Worm (Caenorhabditis elegans) whole organism, early embryonic: Measurements from ENCODE around the gene snfc-5.
A peak's percentile ranks its signal among the peaks of the same experiment; 100 is the strongest.

Source experiments
- B0310.2 ChIP-seq: sonication (generic microtip); optimal IDR thresholded peaks from 2 replicates; lab custom pipeline; 2016; ENCODE audit warnings: mild to moderate bottlenecking, missing genetic modification characterization, missing compliant biosample characterization
- F13C5.2 ChIP-seq: sonication (generic microtip); optimal IDR thresholded peaks from 2 replicates; lab custom pipeline; 2017; ENCODE audit warnings: mild to moderate bottlenecking, missing genetic modification characterization, inconsistent platforms, missing compliant biosample characterization
- aly-1 ChIP-seq: sonication (generic microtip); optimal IDR thresholded peaks from 2 replicates; lab custom pipeline; 2016; ENCODE audit warnings: missing genetic modification characterization, missing compliant biosample characterization
- ama-1 ChIP-seq: fragments of 150-350 bp; optimal IDR thresholded peaks from 2 replicates; lab custom pipeline; 2014
- ceh-13 ChIP-seq: fragments of 200-800 bp; sonication (Bioruptor generic); optimal IDR thresholded peaks from 2 replicates; lab custom pipeline; 2018; ENCODE audit warnings: mild to moderate bottlenecking, missing genetic modification characterization, missing compliant biosample characterization
- ceh-36 ChIP-seq: sonication (generic microtip); optimal IDR thresholded peaks from 2 replicates; lab custom pipeline; 2016; ENCODE audit warnings: missing genetic modification characterization, inconsistent platforms, missing compliant biosample characterization
- ets-7 ChIP-seq: sonication (generic microtip); optimal IDR thresholded peaks from 2 replicates; lab custom pipeline; 2016; ENCODE audit warnings: missing genotype, missing genetic modification characterization, missing compliant biosample characterization
- flt-1 ChIP-seq: fragments of 200-800 bp; sonication (Bioruptor generic); IDR thresholded peaks from 2 replicates; pipeline ENCODE4 v1.3.6; 2022; ENCODE audit warnings: missing genetic modification characterization, missing compliant biosample characterization
- hmbx-1 ChIP-seq: sonication (generic microtip); optimal IDR thresholded peaks from 2 replicates; lab custom pipeline; 2016; ENCODE audit warnings: mild to moderate bottlenecking, missing genetic modification characterization, missing compliant biosample characterization
- hmg-4 ChIP-seq: fragments of 200-800 bp; sonication (Bioruptor generic); optimal IDR thresholded peaks from 2 replicates; lab custom pipeline; 2018; ENCODE audit warnings: mild to moderate bottlenecking, missing genetic modification characterization, missing compliant biosample characterization
- hnd-1 ChIP-seq: sonication (generic microtip); optimal IDR thresholded peaks from 2 replicates; lab custom pipeline; 2016; ENCODE audit warnings: missing genetic modification characterization, missing compliant biosample characterization
- pes-1 ChIP-seq: fragments of 200-800 bp; sonication (Bioruptor generic); IDR thresholded peaks from 2 replicates; pipeline ENCODE4 v1.3.6; 2022; ENCODE audit warnings: missing genetic modification reagents, missing genetic modification characterization, missing compliant biosample characterization
- scrt-1 ChIP-seq: fragments of 200-800 bp; sonication (Bioruptor generic); IDR thresholded peaks from 2 replicates; pipeline ENCODE4 v1.3.6; 2022; ENCODE audit warnings: missing genetic modification characterization, missing compliant biosample characterization
- sea-1 ChIP-seq: fragments of 200-800 bp; sonication (Bioruptor generic); conservative IDR thresholded peaks from 2 replicates; pipeline ENCODE4 v1.3.6; 2022; ENCODE audit warnings: missing genetic modification characterization, missing compliant biosample characterization
- tbx-11 ChIP-seq: fragments of 200-800 bp; sonication (Bioruptor generic); IDR thresholded peaks from 2 replicates; pipeline ENCODE4 v1.3.6; 2022; ENCODE audit warnings: missing genetic modification characterization, missing compliant biosample characterization
- tbx-37 ChIP-seq: fragments of 200-800 bp; sonication (Bioruptor generic); conservative IDR thresholded peaks from 2 replicates; pipeline ENCODE4 v1.3.6; 2022; ENCODE audit warnings: missing genetic modification reagents, missing genetic modification characterization, missing compliant biosample characterization
- tra-4 ChIP-seq: sonication (generic microtip); optimal IDR thresholded peaks from 2 replicates; lab custom pipeline; 2017; ENCODE audit warnings: missing genetic modification characterization, missing compliant biosample characterization

snfc-5 gene

DNA sequence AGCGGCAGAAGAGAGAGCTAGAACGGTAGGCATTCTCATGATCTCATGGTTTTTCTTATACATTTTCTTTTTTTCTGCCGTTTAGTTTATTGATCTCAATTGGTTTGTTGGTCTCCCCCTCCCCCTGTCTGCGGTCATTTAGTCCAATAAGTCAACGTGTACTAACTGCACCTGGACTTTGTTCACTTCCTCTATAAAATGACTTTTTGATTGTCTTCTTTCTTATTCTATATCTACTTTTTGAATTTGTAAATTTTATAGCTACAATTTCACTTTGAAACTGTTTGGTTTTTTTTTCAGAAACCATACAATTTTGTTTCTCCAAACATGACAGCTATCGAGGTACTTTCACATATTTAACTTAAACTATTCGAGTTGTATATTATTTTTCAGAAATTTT, 36.9 kb upstream of the snfc-5 start, which contains the start of gene ckb-2:
ckb-2 (plus strand) TSS at position 301 of the 400 bp plus-strand sequence.
- TF ChIP-seq hmbx-1 (tag; lab: Kevin White, UChicago) = no peak
- no peak for TF ChIP-seq scrt-1 (GFP tag; lab: Robert Waterston, UW)
- TF ChIP-seq aly-1 (tag; lab: Kevin White, UChicago) = no peak
- no peak for TF ChIP-seq flt-1
- TF ChIP-seq tra-4 (tag; lab: Kevin White, UChicago) = no peak
- TF ChIP-seq ets-7 = no peak
- no peak for TF ChIP-seq tbx-37
- TF ChIP-seq hnd-1 (tag; lab: Kevin White, UChicago) = no peak
- no peak for TF ChIP-seq ceh-13 (GFP tag; lab: Kevin White, UChicago)

DNA sequence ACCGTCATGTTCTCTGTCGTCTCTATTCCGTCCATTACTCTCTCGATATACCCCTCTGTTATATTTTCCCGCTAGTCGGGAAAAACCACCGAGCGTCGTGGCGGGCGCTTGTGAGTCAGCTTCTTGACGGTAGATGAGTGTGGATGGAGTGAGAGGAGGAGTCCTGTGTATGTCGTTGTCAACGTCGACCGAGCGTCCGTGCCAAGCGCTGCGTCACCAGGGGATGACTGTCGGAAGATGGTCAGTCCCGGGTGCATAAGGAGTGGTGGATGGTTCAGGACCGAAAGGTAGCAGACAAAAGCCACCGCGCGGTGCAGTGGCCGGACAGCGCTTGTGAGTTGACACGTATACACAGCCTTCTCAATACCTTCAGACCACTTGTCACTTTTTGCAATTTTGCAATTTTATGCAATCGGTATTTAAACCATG, 35.2 kb upstream of the snfc-5 start:
- TF ChIP-seq tbx-11 (GFP tag; lab: Robert Waterston, UW) = peak; percentile 77
- peak; percentile 23 for TF ChIP-seq ceh-36 (tag; lab: Kevin White, UChicago)
- peak; percentile 89 for TF ChIP-seq pes-1 (GFP tag; lab: Robert Waterston, UW)
- TF ChIP-seq B0310.2 (tag; lab: Kevin White, UChicago) = peak; percentile 1
- TF ChIP-seq ceh-13 (GFP tag; lab: Kevin White, UChicago) = peak; percentile 22
- peak; percentile 75; the same call in 1 of the 2 replicates for TF ChIP-seq sea-1 (GFP tag; lab: Robert Waterston, UW)
- TF ChIP-seq flt-1 = peak; percentile 85
- TF ChIP-seq hmg-4 (GFP tag; lab: Kevin White, UChicago) = peak; percentile 75
- peak; percentile 84 for TF ChIP-seq F13C5.2
- TF ChIP-seq tbx-37 = peak; percentile 82
- peak; percentile 40 for TF ChIP-seq ets-7
- TF ChIP-seq hmbx-1 (tag; lab: Kevin White, UChicago) = peak; percentile 40
- peak; percentile 87 for TF ChIP-seq aly-1 (tag; lab: Kevin White, UChicago)
- TF ChIP-seq scrt-1 (GFP tag; lab: Robert Waterston, UW) = peak; percentile 86

DNA sequence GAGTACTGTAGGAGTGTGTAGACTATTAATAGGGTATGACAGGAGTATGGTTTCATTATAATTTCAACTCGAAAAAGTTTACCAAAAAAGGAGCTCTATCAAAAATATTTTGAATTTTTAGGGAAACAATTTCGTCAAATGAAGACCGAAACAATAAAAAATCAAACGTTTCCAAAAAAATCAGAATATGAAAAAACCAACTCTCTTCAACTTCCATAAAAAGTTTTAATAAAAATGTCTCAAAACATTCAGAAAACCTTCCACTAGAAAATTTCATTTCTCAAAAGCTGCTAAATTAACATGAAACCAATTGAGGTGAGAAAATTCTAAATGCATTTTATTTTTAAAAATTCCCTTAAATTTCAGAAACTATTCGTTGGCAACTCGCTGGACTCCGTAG, 34.0 kb upstream of the snfc-5 start, which contains the start of gene ckb-3:
ckb-3 (plus strand) TSS at position 301 of the 400 bp plus-strand sequence.
- TF ChIP-seq flt-1 = no peak
- TF ChIP-seq hmbx-1 (tag; lab: Kevin White, UChicago) = no peak
- TF ChIP-seq tbx-11 (GFP tag; lab: Robert Waterston, UW) = no peak
- no peak for TF ChIP-seq ets-7
- no peak for TF ChIP-seq scrt-1 (GFP tag; lab: Robert Waterston, UW)
- TF ChIP-seq ama-1 (lab: Kevin White, UChicago) = no peak
- TF ChIP-seq tra-4 (tag; lab: Kevin White, UChicago) = no peak
- TF ChIP-seq B0310.2 (tag; lab: Kevin White, UChicago) = no peak
- no peak for TF ChIP-seq F13C5.2
- no peak for TF ChIP-seq ceh-36 (tag; lab: Kevin White, UChicago)

DNA sequence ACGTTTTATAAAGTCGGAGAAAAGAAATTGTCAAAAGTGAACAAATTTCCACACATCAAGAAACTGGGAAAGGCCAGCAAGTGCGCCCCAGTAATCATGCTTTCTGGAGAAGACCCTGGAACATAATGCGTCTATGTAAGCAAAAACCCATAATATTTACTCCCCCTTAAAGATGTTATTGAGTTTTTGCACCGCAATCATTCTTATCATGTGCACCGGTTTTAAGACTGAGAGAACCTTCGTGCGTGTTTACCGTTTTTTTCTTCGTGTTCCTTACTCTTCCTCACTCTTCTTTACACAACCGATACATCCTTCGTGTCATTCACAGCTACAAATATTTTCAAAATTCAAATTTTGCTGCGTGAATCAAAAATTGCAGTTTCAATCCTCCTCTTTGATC, 31.7 kb upstream of the snfc-5 start:
- no peak for TF ChIP-seq ceh-13 (GFP tag; lab: Kevin White, UChicago)
- TF ChIP-seq pes-1 (GFP tag; lab: Robert Waterston, UW) = no peak
- TF ChIP-seq B0310.2 (tag; lab: Kevin White, UChicago) = no peak
- TF ChIP-seq F13C5.2 = no peak
- TF ChIP-seq ama-1 (lab: Kevin White, UChicago) = no peak
- TF ChIP-seq tra-4 (tag; lab: Kevin White, UChicago) = no peak
- TF ChIP-seq sea-1 (GFP tag; lab: Robert Waterston, UW) = no peak
- TF ChIP-seq tbx-11 (GFP tag; lab: Robert Waterston, UW) = no peak
- TF ChIP-seq ets-7 = no peak
- TF ChIP-seq hnd-1 (tag; lab: Kevin White, UChicago) = no peak
- TF ChIP-seq hmbx-1 (tag; lab: Kevin White, UChicago) = no peak
- TF ChIP-seq hmg-4 (GFP tag; lab: Kevin White, UChicago) = no peak
- no peak for TF ChIP-seq scrt-1 (GFP tag; lab: Robert Waterston, UW)

DNA sequence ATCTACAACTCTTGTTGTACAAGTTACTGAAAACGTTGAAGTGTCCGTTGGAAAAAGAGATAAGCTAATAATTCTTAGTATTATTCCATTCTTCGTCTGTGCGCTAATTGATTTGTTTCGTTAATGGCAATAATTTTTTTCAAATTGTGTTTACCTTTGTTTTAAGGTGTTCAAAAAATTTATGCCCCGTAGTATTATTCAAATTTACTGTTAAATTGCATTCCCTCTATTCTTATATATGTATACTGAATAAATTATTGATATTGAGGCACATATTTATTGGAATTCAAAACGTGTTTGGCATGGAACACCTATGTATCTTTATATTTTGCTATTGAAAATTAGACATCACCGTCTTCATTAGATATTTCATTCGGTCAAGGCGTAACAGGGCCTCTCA, 29.7 kb upstream of the snfc-5 start, which contains the start of gene pals-26:
pals-26 (plus strand) TSS at position 301 of the 400 bp plus-strand sequence.
- no peak for TF ChIP-seq ets-7
- TF ChIP-seq hnd-1 (tag; lab: Kevin White, UChicago) = no peak
- no peak for TF ChIP-seq tbx-37
- TF ChIP-seq sea-1 (GFP tag; lab: Robert Waterston, UW) = no peak
- TF ChIP-seq flt-1 = no peak
- TF ChIP-seq F13C5.2 = no peak
- no peak for TF ChIP-seq tbx-11 (GFP tag; lab: Robert Waterston, UW)
- no peak for TF ChIP-seq aly-1 (tag; lab: Kevin White, UChicago)
- no peak for TF ChIP-seq tra-4 (tag; lab: Kevin White, UChicago)
- no peak for TF ChIP-seq pes-1 (GFP tag; lab: Robert Waterston, UW)
- TF ChIP-seq scrt-1 (GFP tag; lab: Robert Waterston, UW) = no peak
- TF ChIP-seq B0310.2 (tag; lab: Kevin White, UChicago) = no peak
- no peak for TF ChIP-seq hmbx-1 (tag; lab: Kevin White, UChicago)
- TF ChIP-seq ceh-36 (tag; lab: Kevin White, UChicago) = no peak
- TF ChIP-seq hmg-4 (GFP tag; lab: Kevin White, UChicago) = no peak
- no peak for TF ChIP-seq ceh-13 (GFP tag; lab: Kevin White, UChicago)
- no peak for TF ChIP-seq ama-1 (lab: Kevin White, UChicago)

DNA sequence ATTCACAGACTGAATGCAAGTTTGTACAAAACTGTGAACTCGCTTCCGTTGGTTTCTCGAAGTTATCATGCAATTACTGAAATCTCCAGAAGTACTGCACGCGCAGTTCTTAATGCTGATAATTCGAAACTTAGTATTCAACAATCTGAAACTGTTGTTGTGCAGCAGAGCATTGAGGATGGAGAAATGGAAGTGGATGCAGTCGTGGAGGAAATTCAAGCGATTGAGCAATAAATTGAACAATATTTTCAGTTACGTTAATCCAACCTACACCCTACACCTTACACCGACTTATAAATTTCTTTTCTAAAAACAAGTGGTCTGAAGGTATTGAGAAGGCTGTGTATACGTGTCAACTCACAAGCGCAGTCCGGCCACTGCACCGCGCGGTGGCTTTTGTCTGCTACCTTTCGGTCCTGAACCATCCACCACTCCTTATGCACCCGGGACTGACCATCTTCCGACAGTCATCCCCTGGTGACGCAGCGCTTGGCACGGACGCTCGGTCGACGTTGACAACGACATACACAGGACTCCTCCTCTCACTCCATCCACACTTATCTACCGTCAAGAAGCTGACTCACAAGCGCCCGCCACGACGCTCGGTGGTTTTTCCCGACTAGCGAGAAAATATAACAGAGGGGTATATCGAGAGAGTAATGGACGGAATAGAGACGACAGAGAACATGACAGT, 25.8 kb upstream of the snfc-5 start:
- TF ChIP-seq flt-1 (peak; percentile 41), pes-1 (GFP tag; lab: Robert Waterston, UW) (peak; percentile 77), sea-1 (GFP tag; lab: Robert Waterston, UW) (peak; percentile 70; the same call in 1 of the 2 replicates), F13C5.2 (peak; percentile 47), tbx-37 (peak; percentile 67), scrt-1 (GFP tag; lab: Robert Waterston, UW) (peak; percentile 75), ceh-36 (tag; lab: Kevin White, UChicago) (peak; percentile 66), B0310.2 (tag; lab: Kevin White, UChicago) (peak; percentile 71), hnd-1 (tag; lab: Kevin White, UChicago) (peak; percentile 36), aly-1 (tag; lab: Kevin White, UChicago) (peak; percentile 55), hmbx-1 (tag; lab: Kevin White, UChicago) (peak; percentile 34), hmg-4 (GFP tag; lab: Kevin White, UChicago) (peak; percentile 91)
